Fruit fly (Drosophila melanogaster) whole organism, wandering third instar larva: ENCODE measurements around the gene Naa30B.

Experiments used
- Abd-B ChIP-seq: fragments of >200 bp; optimal IDR thresholded peaks from 2 replicates; lab custom pipeline; 2017; ENCODE audit warnings: missing biosample characterization, missing genetic modification characterization
- CG32264 ChIP-seq: fragments of 200-800 bp; sonication (Bioruptor generic); optimal IDR thresholded peaks from 2 replicates; lab custom pipeline; 2016; ENCODE audit warnings: missing biosample characterization, missing genetic modification characterization
- Dfd ChIP-seq: fragments of >200 bp; optimal IDR thresholded peaks from 2 replicates; lab custom pipeline; 2017; ENCODE audit warnings: missing biosample characterization, missing genetic modification characterization
- HLH106 ChIP-seq: fragments of 200-800 bp; optimal IDR thresholded peaks from 3 replicates; lab custom pipeline; 2019; ENCODE audit warnings: missing biosample characterization, mild to moderate bottlenecking, missing genetic modification characterization, moderate library complexity
- OdsH ChIP-seq: fragments of 200-800 bp; sonication (Bioruptor generic); optimal IDR thresholded peaks from 2 replicates; lab custom pipeline; 2016; ENCODE audit warnings: missing biosample characterization, mild to moderate bottlenecking, missing genetic modification characterization
- dl ChIP-seq, 2 experiments: fragments of 175-275, 200-275 bp in 1 of 2; fragments of 200-275 bp in 1 of 2; sonication (Bioruptor generic); optimal IDR thresholded peaks; lab custom pipeline; 2018; ENCODE audit warnings: mild to moderate bottlenecking in 2 of 2, missing biosample characterization in 2 of 2, missing genetic modification characterization in 2 of 2, moderate library complexity in 2 of 2; ENCODE audit not compliant: partially characterized antibody in 2 of 2, insufficient read depth in 1 of 2
- dsf ChIP-seq: sonication (Bioruptor generic); optimal IDR thresholded peaks from 2 replicates; lab custom pipeline; 2016; ENCODE audit warnings: missing biosample characterization, missing genetic modification characterization, borderline replicate concordance
- fru ChIP-seq: fragments of 200-800 bp; sonication (Bioruptor generic); optimal IDR thresholded peaks from 3 replicates; lab custom pipeline; 2016; ENCODE audit warnings: missing biosample characterization, mild to moderate bottlenecking, missing genetic modification characterization
- lola ChIP-seq: fragments of >200 bp; optimal IDR thresholded peaks from 2 replicates; lab custom pipeline; 2017; ENCODE audit warnings: missing biosample characterization, missing genetic modification characterization
- pan ChIP-seq: fragments of >200 bp; optimal IDR thresholded peaks from 2 replicates; lab custom pipeline; 2017
- psq ChIP-seq: fragments of 200-800 bp; sonication (Bioruptor generic); optimal IDR thresholded peaks from 3 replicates; lab custom pipeline; 2017; ENCODE audit warnings: missing biosample characterization, mild to moderate bottlenecking, missing genetic modification characterization, moderate library complexity
- rgr ChIP-seq: fragments of 200-800 bp; sonication (Bioruptor generic); optimal IDR thresholded peaks from 3 replicates; lab custom pipeline; 2016; ENCODE audit warnings: missing biosample characterization, mild to moderate bottlenecking, missing genetic modification characterization
- sv ChIP-seq: fragments of 200-800 bp; sonication (Bioruptor generic); optimal IDR thresholded peaks from 3 replicates; lab custom pipeline; 2016; ENCODE audit warnings: missing biosample characterization, missing genetic modification characterization
- usp ChIP-seq: fragments of >200 bp; optimal IDR thresholded peaks from 2 replicates; lab custom pipeline; 2017; ENCODE audit warnings: missing biosample characterization, missing genetic modification characterization

- TF ChIP-seq HLH106 (tag; lab: Kevin White, UChicago), result no peak
- TF ChIP-seq psq (GFP tag; lab: Kevin White, UChicago), result no peak
- TF ChIP-seq fru (GFP tag; lab: Kevin White, UChicago), result no peak
- no peak for TF ChIP-seq dsf (GFP tag; lab: Kevin White, UChicago)
- no peak for TF ChIP-seq Abd-B (GFP tag; lab: Kevin White, UChicago)
- TF ChIP-seq Dfd (GFP tag; lab: Kevin White, UChicago), result no peak
- TF ChIP-seq OdsH, result no peak
- TF ChIP-seq CG32264 (GFP tag; lab: Kevin White, UChicago), result no peak
- no peak for TF ChIP-seq dl (GFP tag; optimal IDR thresholded peaks at IDR 0.05; lab: Kevin White, UChicago; ENCODE audit: insufficient read depth in 1 of 2, partially characterized antibody in 2 of 2)
- no peak for TF ChIP-seq lola (GFP tag; lab: Kevin White, UChicago)
- TF ChIP-seq usp (GFP tag; lab: Kevin White, UChicago), result no peak
- no peak for TF ChIP-seq sv (GFP tag; lab: Kevin White, UChicago)
- no peak for TF ChIP-seq rgr (GFP tag; lab: Kevin White, UChicago)
- no peak for TF ChIP-seq pan (lab: Kevin White, UChicago)
Measured at dm6 chr3L:1437772-1438171, 34.1 kb downstream of the Naa30B start, which contains the start of gene SA2.
